Worm (Caenorhabditis elegans): ENCODE measurements around the gene nas-9.

nas-9 gene

DNA sequence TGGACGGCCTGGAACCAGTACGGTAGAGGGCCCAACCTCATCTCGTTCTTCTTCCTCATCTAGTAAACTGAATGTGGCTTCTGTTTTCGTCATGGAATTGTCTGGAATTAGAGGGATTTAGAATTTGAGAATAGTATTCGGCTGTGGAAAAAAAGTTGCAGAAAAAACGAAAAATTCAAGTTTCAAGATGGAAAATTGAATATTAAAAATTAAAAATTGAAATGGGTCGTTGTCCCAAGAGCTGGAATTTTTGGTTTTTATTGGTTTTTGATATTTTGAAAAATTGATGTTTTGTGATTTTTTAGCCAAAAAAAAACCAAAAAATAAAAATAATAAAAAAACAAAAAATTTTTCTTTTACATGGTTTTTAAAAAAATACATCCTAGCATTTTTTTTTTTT is 34.0 kb downstream of the nas-9 start, which contains the start of gene R02F11.3:
Gene R02F11.3 (minus strand): TSS at position 101 of the 400 bp plus-strand sequence.
- no peak for TF ChIP-seq Y116A8C.19 (tag; optimal IDR thresholded peaks at IDR 0.05; ENCODE audit: borderline replicate concordance)
- no peak for TF ChIP-seq efl-1 (optimal IDR thresholded peaks at IDR 0.05)
- peak in 1 of 2 experiments; percentile 23 for TF ChIP-seq efl-1 (GFP tag; optimal IDR thresholded peaks at IDR 0.05 in 1 of 2)

ce11 chrV:4801943-4802342 is 37.9 kb downstream of the nas-9 start:
- TF ChIP-seq mab-9 (GFP tag; IDR thresholded peaks at IDR 0.05) (no peak), rnt-1 (tag; optimal IDR thresholded peaks at IDR 0.05) (no peak), sptf-1 (tag; optimal IDR thresholded peaks at IDR 0.05) (no peak), egl-27 (tag; optimal IDR thresholded peaks at IDR 0.05) (no peak), aly-2 (tag; optimal IDR thresholded peaks at IDR 0.05) (no peak), efl-1 (optimal IDR thresholded peaks at IDR 0.05) (no peak), efl-1 (GFP tag; optimal IDR thresholded peaks at IDR 0.05 in 1 of 2) (peak in 1 of 2 experiments; percentile 87)

- no peak for TF ChIP-seq unc-130 (tag; optimal IDR thresholded peaks at IDR 0.05)
- no peak for TF ChIP-seq fkh-10 (GFP tag; optimal IDR thresholded peaks at IDR 0.05)
- TF ChIP-seq sox-4 (tag; optimal IDR thresholded peaks at IDR 0.05), result no peak
- no peak for TF ChIP-seq efl-1 (optimal IDR thresholded peaks at IDR 0.05)
- no peak for TF ChIP-seq efl-1 (GFP tag; optimal IDR thresholded peaks at IDR 0.05 in 1 of 2)
- TF ChIP-seq dsc-1 (tag; optimal IDR thresholded peaks at IDR 0.05), result no peak
- no peak for TF ChIP-seq nhr-12 (tag; optimal IDR thresholded peaks at IDR 0.05)
- no peak for TF ChIP-seq lin-13 (GFP tag; optimal IDR thresholded peaks at IDR 0.05)
- no peak for TF ChIP-seq mab-9 (GFP tag; IDR thresholded peaks at IDR 0.05)
- no peak for TF ChIP-seq dpl-1 (GFP tag; optimal IDR thresholded peaks at IDR 0.05)
- TF ChIP-seq rnt-1 (tag; optimal IDR thresholded peaks at IDR 0.05), result no peak
- TF ChIP-seq ces-1 (GFP tag; optimal IDR thresholded peaks at IDR 0.05), result no peak
- TF ChIP-seq C04F5.9 (tag; optimal IDR thresholded peaks at IDR 0.05), result no peak
Measured at ce11 chrV:4800794-4801193, 39.0 kb downstream of the nas-9 start, which contains the start of gene R02F11.1. Gene R02F11.1 (plus strand): TSS chrV:4801094.

DNA sequence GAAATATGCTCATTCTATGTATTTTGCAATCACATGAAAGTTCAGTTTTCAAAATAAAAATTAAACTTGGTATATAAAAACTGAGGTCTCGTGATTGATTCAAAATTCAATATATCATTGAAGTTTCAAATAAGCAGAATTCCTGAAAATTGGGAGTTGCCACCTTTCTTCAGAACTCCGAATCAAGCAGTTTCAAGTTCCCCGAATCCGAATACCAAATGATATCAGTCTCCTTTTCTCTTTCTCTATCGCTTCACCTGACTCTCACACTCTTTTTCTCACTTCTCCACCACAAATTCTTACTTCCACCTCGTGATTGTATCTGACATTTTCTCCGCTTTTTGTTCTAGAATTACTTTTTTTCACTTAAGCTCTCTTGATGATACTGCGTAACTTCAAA is 45.5 kb downstream of the nas-9 start, which contains the start of gene R02F11.2:
Gene R02F11.2 (plus strand): TSS at position 292 of the 400 bp plus-strand sequence.
- TF ChIP-seq pax-3 (tag; optimal IDR thresholded peaks at IDR 0.05) (peak; percentile 51), nhr-71 (tag; optimal IDR thresholded peaks at IDR 0.05) (peak; percentile 85), egl-13 (tag; optimal IDR thresholded peaks at IDR 0.05) (no peak), sox-4 (tag; optimal IDR thresholded peaks at IDR 0.05) (peak; percentile 52), nhr-11 (tag; optimal IDR thresholded peaks at IDR 0.05) (peak; percentile 7), ama-1 (optimal IDR thresholded peaks at IDR 0.05) (no peak), swsn-7 (tag; optimal IDR thresholded peaks at IDR 0.05) (peak; percentile 28), nhr-20 (tag; optimal IDR thresholded peaks at IDR 0.05) (peak; percentile 17), egl-27 (tag; optimal IDR thresholded peaks at IDR 0.05) (no peak), ztf-4 (tag; optimal IDR thresholded peaks at IDR 0.05) (peak; percentile 49), hpl-2 (GFP tag; optimal IDR thresholded peaks at IDR 0.05) (no peak), fos-1 (tag; optimal IDR thresholded peaks at IDR 0.05) (no peak), aha-1 (tag; optimal IDR thresholded peaks at IDR 0.05) (no peak), hlh-4 (tag; optimal IDR thresholded peaks at IDR 0.05) (peak; percentile 92), fkh-8 (tag; optimal IDR thresholded peaks at IDR 0.05) (peak; percentile 96), nhr-84 (tag; optimal IDR thresholded peaks at IDR 0.05) (no peak), lsy-2 (tag; optimal IDR thresholded peaks at IDR 0.05) (no peak), ceh-63 (GFP tag; optimal IDR thresholded peaks at IDR 0.05) (no peak), efl-1 (optimal IDR thresholded peaks at IDR 0.05) (no peak), efl-1 (GFP tag; optimal IDR thresholded peaks at IDR 0.05 in 1 of 2) (no peak), vab-15 (tag; optimal IDR thresholded peaks at IDR 0.05) (no peak), lin-13 (GFP tag; optimal IDR thresholded peaks at IDR 0.05) (no peak), nhr-47 (tag; optimal IDR thresholded peaks at IDR 0.05) (peak; percentile 74), snu-23 (GFP tag; optimal IDR thresholded peaks at IDR 0.05) (no peak), aly-2 (tag; optimal IDR thresholded peaks at IDR 0.05) (no peak), dpl-1 (GFP tag; optimal IDR thresholded peaks at IDR 0.05) (no peak)

Data from whole organism, L1 larva.